Worm (Caenorhabditis elegans) whole organism, L4/young adult: ENCODE measurements around the gene gdi-1.

Experiments
- W03F9.2 ChIP-seq: fragments of 150-350 bp; optimal IDR thresholded peaks from 2 replicates; lab custom pipeline; 2014; ENCODE audit warnings: missing biosample characterization, missing genetic modification characterization
- him-1 ChIP-seq: sonication (generic microtip); optimal IDR thresholded peaks from 2 replicates; lab custom pipeline; 2016; ENCODE audit warnings: missing genotype, missing genetic modification reagents, missing genetic modification characterization, missing compliant biosample characterization

DNA sequence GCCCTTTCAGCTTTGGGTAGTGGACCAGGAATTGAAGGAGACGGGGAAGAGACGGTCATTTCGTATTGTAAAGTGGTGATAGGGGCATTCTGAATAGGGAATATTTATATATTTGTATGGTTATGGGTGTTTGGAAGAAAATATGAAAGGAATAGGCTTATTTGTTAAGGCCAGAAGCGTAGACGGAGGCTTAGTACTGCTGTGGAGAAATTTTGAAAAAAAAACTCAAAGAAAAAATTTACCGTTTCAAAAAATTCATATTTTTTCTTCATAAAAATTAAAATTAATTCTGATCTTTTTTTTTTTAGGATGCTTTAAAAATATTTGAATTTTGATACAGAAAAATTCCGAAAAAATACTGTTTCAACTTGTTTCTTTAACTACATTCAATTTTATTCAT lies 36.3 kb upstream of the gdi-1 start, which contains the start of gene hhat-2:
- TF ChIP-seq W03F9.2, result no peak
- no peak for TF ChIP-seq him-1 (tag; lab: Kevin White, UChicago)
